Fruit fly (Drosophila melanogaster): ENCODE results near the gene BG642312.

DNA sequence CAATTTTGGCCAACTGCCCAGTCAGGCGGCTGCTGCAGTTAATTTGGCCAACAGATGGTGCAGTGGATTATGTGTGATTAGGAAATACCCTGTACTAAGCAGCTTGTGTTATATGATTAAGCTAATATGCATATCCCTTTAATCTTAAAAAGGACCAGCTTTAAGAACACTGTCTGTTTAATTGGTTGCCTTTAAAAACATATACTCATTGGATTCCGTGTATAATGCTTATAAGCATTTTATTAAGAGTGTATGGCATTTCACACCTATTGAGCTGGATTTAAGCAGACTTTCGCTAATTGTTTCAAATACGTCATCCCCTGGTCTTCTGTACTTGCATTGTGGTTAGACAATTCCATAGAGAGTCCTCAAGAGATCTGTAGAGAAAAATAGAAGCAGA lies 30.3 kb upstream of the BG642312 start:
- TF ChIP-seq CG8478 (optimal IDR thresholded peaks at IDR 0.05) (no peak), CTCF (optimal IDR thresholded peaks at IDR 0.05) (no peak)
